Worm (Caenorhabditis elegans): ENCODE data around the gene lec-4.

DNA sequence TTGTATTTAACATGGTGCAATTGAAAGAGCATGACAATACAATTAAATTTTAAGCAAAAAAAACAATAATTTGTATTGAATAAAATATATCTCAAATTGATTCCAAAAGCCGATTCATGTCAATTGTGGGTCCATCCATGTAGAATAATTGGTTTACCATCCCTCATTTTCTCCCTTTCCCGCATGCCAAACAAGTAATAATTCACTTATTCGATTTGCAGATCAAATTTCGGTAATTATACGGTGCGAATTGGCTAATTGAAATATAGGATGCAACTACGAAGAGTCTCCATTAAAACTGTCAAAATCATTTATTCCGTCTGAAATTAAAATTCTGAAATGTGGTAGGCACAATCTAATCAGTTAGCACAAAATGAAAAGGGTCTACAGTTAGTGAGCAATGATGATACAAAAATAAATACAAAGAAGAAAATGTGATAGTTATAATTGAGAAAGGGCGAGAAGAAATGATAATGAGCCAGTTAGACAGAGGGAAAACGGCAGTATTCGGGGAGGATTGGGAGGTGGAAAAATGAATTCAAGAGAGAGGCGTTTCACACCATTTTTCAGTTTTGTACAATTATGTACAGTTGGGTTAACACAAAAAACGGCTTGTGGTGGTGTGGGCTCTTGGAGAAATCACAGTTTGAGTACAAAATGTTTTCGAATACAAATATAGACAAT lies 16.7 kb upstream of the lec-4 start:
- TF ChIP-seq pha-2 (tag; optimal IDR thresholded peaks at IDR 0.05) (no peak), ceh-48 (tag; optimal IDR thresholded peaks at IDR 0.05) (no peak), hlh-6 (tag; optimal IDR thresholded peaks at IDR 0.05) (no peak), ceh-2 (tag; optimal IDR thresholded peaks at IDR 0.05) (no peak), nhr-11 (tag; optimal IDR thresholded peaks at IDR 0.05) (no peak), unc-86 (tag; optimal IDR thresholded peaks at IDR 0.05) (no peak), fkh-10 (GFP tag; optimal IDR thresholded peaks at IDR 0.05) (no peak), F13H6.1 (tag; optimal IDR thresholded peaks at IDR 0.05) (no peak), odd-2 (tag; optimal IDR thresholded peaks at IDR 0.05) (no peak), pax-1 (tag; optimal IDR thresholded peaks at IDR 0.05) (no peak)
